Worm (Caenorhabditis elegans): ENCODE measurements around the gene msrp-7.

DNA sequence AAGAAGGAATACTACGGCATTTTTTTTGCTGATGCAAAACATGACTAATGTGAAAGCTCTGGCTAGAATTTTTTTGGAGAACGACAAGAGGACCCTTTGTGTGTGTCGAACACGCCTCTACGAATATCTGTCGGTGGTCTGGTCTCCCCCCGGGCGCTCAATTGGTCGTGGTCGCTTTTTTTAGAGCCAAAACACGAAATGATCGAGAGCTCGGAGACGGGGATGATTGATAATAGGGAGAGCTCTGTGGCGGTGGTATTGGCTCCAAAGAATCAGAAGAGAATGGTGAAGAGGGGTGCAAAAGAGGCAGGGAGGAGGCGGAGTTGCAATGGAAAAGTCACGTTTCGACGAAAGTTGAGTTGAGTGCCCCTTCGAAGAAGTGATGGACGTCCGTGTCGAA lies 18.8 kb downstream of the msrp-7 start:
- TF ChIP-seq Y95B8A.8 (GFP tag; IDR thresholded peaks at IDR 0.05) (no peak), akir-1 (GFP tag; optimal IDR thresholded peaks at IDR 0.05) (no peak), snpc-4 (GFP tag; optimal IDR thresholded peaks at IDR 0.05) (no peak), snpc-4 (tag; optimal IDR thresholded peaks at IDR 0.05) (no peak), ceh-79 (tag; optimal IDR thresholded peaks at IDR 0.05) (no peak), mxl-1 (tag; optimal IDR thresholded peaks at IDR 0.05) (no peak)
